Fruit fly (Drosophila melanogaster) whole organism, adult: ENCODE measurements around the gene dUTPase.

Experiments used
- CG12768 ChIP-seq: fragments of 200-800 bp; sonication (Bioruptor generic); optimal IDR thresholded peaks from 2 replicates; lab custom pipeline; 2017; ENCODE audit warnings: missing biosample characterization, missing genetic modification characterization, mild to moderate bottlenecking, moderate library complexity, missing genetic modification reagents
- CG7101 ChIP-seq: fragments of 200-800 bp; sonication (Bioruptor generic); optimal IDR thresholded peaks from 2 replicates; lab custom pipeline; 2018; ENCODE audit warnings: missing biosample characterization, mild to moderate bottlenecking, missing genetic modification characterization, moderate library complexity
- Crg-1 ChIP-seq: fragments of 200-800 bp; sonication (Bioruptor generic); optimal IDR thresholded peaks from 2 replicates; lab custom pipeline; 2016; ENCODE audit warnings: missing biosample characterization, missing genetic modification characterization
- Hr96 ChIP-seq: fragments of 200-800 bp; sonication (Bioruptor generic); optimal IDR thresholded peaks from 2 replicates; lab custom pipeline; 2016; ENCODE audit warnings: missing biosample characterization, missing genetic modification characterization
- Mnt ChIP-seq: fragments of 200-800 bp; sonication (Bioruptor generic); optimal IDR thresholded peaks from 2 replicates; lab custom pipeline; 2016; ENCODE audit warnings: missing biosample characterization, mild to moderate bottlenecking, missing genetic modification characterization
- bab1 ChIP-seq: fragments of 200-800 bp; sonication (Bioruptor generic); optimal IDR thresholded peaks from 3 replicates; lab custom pipeline; 2019; ENCODE audit warnings: missing biosample characterization, mild to moderate bottlenecking, missing genetic modification characterization, moderate library complexity
- kay ChIP-seq: fragments of 200-800 bp; sonication (Bioruptor generic); peaks from one replicate; lab custom pipeline; 2016; ENCODE audit warnings: missing biosample characterization, missing genetic modification characterization, borderline replicate concordance
- ovo ChIP-seq: fragments of 200-800 bp; sonication (Bioruptor generic); optimal IDR thresholded peaks from 2 replicates; lab custom pipeline; 2016; ENCODE audit warnings: missing biosample characterization, missing genetic modification characterization
- tj ChIP-seq: fragments of 200-800 bp; sonication (Bioruptor generic); optimal IDR thresholded peaks from 3 replicates; lab custom pipeline; 2017; ENCODE audit warnings: missing biosample characterization, mild to moderate bottlenecking, missing genetic modification characterization, moderate library complexity
- toe ChIP-seq: fragments of 200-800 bp; sonication (Bioruptor generic); optimal IDR thresholded peaks from 2 replicates; lab custom pipeline; 2016; ENCODE audit warnings: missing biosample characterization, missing genetic modification characterization

- TF ChIP-seq Crg-1 (no peak), bab1 (GFP tag; lab: Kevin White, UChicago) (no peak), CG7101 (no peak), kay (GFP tag; lab: Kevin White, UChicago) (no peak), toe (GFP tag; lab: Kevin White, UChicago) (no peak), tj (GFP tag; lab: Kevin White, UChicago) (no peak), ovo (GFP tag; lab: Kevin White, UChicago) (no peak), Mnt (GFP tag; lab: Kevin White, UChicago) (no peak), CG12768 (GFP tag; lab: Kevin White, UChicago) (no peak), Hr96 (GFP tag; lab: Kevin White, UChicago) (no peak)
Measured at dm6 chr2L:11032285-11032970, 21.3 kb downstream of the dUTPase start.
